Worm (Caenorhabditis elegans) whole organism, L4 larva: ENCODE results near the gene ceh-91.

Source experiments
- F49E8.2 ChIP-seq: sonication (generic microtip); optimal IDR thresholded peaks from 2 replicates; lab custom pipeline; 2016; ENCODE audit warnings: missing compliant biosample characterization, mild to moderate bottlenecking, missing genetic modification characterization, borderline replicate concordance
- aly-2 ChIP-seq: sonication (generic microtip); optimal IDR thresholded peaks from 2 replicates; lab custom pipeline; 2018; ENCODE audit warnings: missing biosample characterization, missing genetic modification characterization
- ama-1 ChIP-seq: fragments of 150-350 bp; optimal IDR thresholded peaks from 2 replicates; lab custom pipeline; 2014; ENCODE audit warnings: inconsistent platforms, mixed read lengths
- ceh-28 ChIP-seq: fragments of 150-350 bp; optimal IDR thresholded peaks from 2 replicates; lab custom pipeline; 2014; ENCODE audit warnings: missing biosample characterization, missing genetic modification reagents, missing genetic modification characterization
- daf-16 ChIP-seq, 3 experiments: sonication (generic microtip); optimal IDR thresholded peaks; 2 replicates each; lab custom pipeline; 2016 to 2017; ENCODE audit warnings: missing genetic modification characterization in 3 of 3, missing genetic modification reagents in 3 of 3, mild to moderate bottlenecking in 2 of 3, missing compliant biosample characterization in 2 of 3, missing biosample characterization in 1 of 3, moderate library complexity in 1 of 3
- mxl-3 ChIP-seq: fragments of 200-800 bp; sonication (Bioruptor generic); optimal IDR thresholded peaks from 2 replicates; lab custom pipeline; 2018; ENCODE audit warnings: mild to moderate bottlenecking, missing genetic modification characterization, missing compliant biosample characterization

DNA sequence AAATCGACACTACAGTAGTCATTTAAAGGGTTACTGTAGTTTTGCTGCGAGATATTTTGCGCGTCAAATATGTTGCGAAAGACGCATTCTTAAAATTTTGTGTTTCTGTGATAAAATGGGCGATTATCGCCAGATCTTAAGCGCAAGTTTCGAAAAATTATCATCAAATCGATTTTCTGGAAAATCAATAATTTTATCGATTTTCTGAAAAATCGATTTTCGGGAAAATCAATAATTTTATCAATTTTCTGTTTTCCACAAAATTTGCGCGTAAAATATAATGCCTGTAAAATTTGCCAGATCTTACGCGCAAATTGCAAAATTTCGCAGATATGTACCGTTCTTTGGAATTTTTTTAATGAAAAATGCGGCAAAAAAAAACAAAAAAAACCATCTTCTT is 24.4 kb upstream of the ceh-91 start:
- TF ChIP-seq F49E8.2 (tag; lab: Kevin White, UChicago) = no peak
- no peak for TF ChIP-seq daf-16 (GFP tag; optimal IDR thresholded peaks at IDR 0.05; lab: Kevin White, UChicago)
- TF ChIP-seq daf-16 (tag; optimal IDR thresholded peaks at IDR 0.05; lab: Kevin White, UChicago) = no peak
- no peak for TF ChIP-seq mxl-3 (GFP tag; lab: Kevin White, UChicago)
- no peak for TF ChIP-seq ama-1 (lab: Kevin White, UChicago)
- TF ChIP-seq ceh-28 (tag; lab: Kevin White, UChicago) = peak; percentile 84
- TF ChIP-seq aly-2 (tag; lab: Kevin White, UChicago) = no peak
